Worm (Caenorhabditis elegans): ENCODE measurements around the gene F23H12.10.
A peak's percentile ranks its signal among the peaks of the same experiment; 100 is the strongest.

Gene F23H12.10

DNA sequence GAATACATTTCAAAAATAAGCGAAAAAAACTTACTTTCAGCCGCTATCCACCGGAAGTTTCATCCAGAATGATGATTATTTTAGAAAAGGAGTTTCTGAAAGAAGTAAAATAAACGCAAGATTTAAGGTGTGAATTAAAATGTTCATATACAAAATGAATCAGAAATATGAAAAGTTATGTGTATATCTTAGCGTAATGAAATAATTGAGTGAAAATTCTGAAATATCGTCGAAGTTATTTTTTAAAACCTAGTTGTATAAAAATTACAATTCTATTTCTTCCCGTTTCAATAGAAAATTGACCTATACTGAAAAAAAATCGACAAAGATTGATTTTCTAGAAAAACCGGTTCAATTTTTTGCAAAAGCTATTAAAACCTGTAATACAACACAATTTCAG lies 36.2 kb downstream of the F23H12.10 start, which contains the start of gene twk-13:
TSS of gene twk-13 (minus strand) at position 101 of the 400 bp plus-strand sequence.
- TF ChIP-seq bed-2 (GFP tag; IDR thresholded peaks at IDR 0.05), result no peak
- TF ChIP-seq tlf-1 (GFP tag; optimal IDR thresholded peaks at IDR 0.05), result no peak
- TF ChIP-seq snpc-4 (GFP tag; optimal IDR thresholded peaks at IDR 0.05), result no peak
- no peak for TF ChIP-seq snpc-4 (tag; optimal IDR thresholded peaks at IDR 0.05)
- no peak for TF ChIP-seq ceh-27 (GFP tag; optimal IDR thresholded peaks at IDR 0.05)
- TF ChIP-seq die-1 (tag; optimal IDR thresholded peaks at IDR 0.05), result no peak
- TF ChIP-seq dox-1 (GFP tag; IDR thresholded peaks at IDR 0.05), result no peak
- no peak for TF ChIP-seq ZK185.1 (tag; optimal IDR thresholded peaks at IDR 0.05; ENCODE audit: poor library complexity, severe bottlenecking)
- TF ChIP-seq ekl-4 (GFP tag; IDR thresholded peaks at IDR 0.05), result no peak
- TF ChIP-seq lag-1 (GFP tag; IDR thresholded peaks at IDR 0.05), result no peak
- no peak for TF ChIP-seq sdz-38 (tag; optimal IDR thresholded peaks at IDR 0.05)
- no peak for TF ChIP-seq F52B5.7 (tag; optimal IDR thresholded peaks at IDR 0.05)
- TF ChIP-seq somi-1 (GFP tag; optimal IDR thresholded peaks at IDR 0.05), result no peak
- no peak for TF ChIP-seq pha-4 (tag; optimal IDR thresholded peaks at IDR 0.05)
- no peak for TF ChIP-seq mel-28 (tag; optimal IDR thresholded peaks at IDR 0.05; ENCODE audit: borderline replicate concordance)
- TF ChIP-seq xnd-1 (tag; optimal IDR thresholded peaks at IDR 0.05), result no peak
- TF ChIP-seq F49E8.2 (tag; optimal IDR thresholded peaks at IDR 0.05; ENCODE audit: insufficient read depth), result no peak

DNA sequence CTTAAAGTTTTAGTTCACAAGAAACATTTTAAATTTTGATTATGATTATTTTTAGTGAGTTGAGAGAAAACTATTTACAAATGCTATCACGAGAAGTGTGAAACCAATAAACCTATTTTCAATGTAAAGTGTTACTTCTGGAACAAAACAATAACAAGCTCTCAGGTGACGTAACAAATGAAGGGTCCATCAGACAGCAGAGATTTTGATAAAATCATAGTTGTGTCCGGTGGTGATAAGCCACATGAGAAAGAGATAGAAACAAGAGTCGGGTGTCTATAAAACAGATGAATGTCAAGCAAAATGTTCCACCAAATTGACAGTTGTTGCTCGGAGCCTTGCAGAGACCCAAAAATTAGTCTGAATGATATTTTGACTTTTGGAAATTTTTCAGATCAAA lies 39.7 kb downstream of the F23H12.10 start:
- TF ChIP-seq T07F8.4 (tag; optimal IDR thresholded peaks at IDR 0.05) (no peak), madf-6 (GFP tag; IDR thresholded peaks at IDR 0.05) (no peak), B0261.1 (tag; optimal IDR thresholded peaks at IDR 0.05) (no peak), atf-7 (tag; optimal IDR thresholded peaks at IDR 0.05) (no peak), K11D2.4 (GFP tag; IDR thresholded peaks at IDR 0.05) (no peak), cebp-1 (GFP tag; IDR thresholded peaks at IDR 0.05) (no peak), cebp-1 (tag; optimal IDR thresholded peaks at IDR 0.05) (no peak), tlf-1 (GFP tag; optimal IDR thresholded peaks at IDR 0.05) (no peak), egl-44 (GFP tag; IDR thresholded peaks at IDR 0.05) (no peak), pha-4 (tag; optimal IDR thresholded peaks at IDR 0.05) (no peak), rec-8 (tag; optimal IDR thresholded peaks at IDR 0.05) (no peak), somi-1 (GFP tag; optimal IDR thresholded peaks at IDR 0.05) (no peak), dpl-1 (GFP tag; optimal IDR thresholded peaks at IDR 0.05) (no peak), ceh-79 (tag; optimal IDR thresholded peaks at IDR 0.05) (no peak), mes-4 (tag; optimal IDR thresholded peaks at IDR 0.05) (no peak), lin-35 (GFP tag; optimal IDR thresholded peaks at IDR 0.05) (no peak), let-526 (GFP tag; IDR thresholded peaks at IDR 0.05) (no peak)

DNA sequence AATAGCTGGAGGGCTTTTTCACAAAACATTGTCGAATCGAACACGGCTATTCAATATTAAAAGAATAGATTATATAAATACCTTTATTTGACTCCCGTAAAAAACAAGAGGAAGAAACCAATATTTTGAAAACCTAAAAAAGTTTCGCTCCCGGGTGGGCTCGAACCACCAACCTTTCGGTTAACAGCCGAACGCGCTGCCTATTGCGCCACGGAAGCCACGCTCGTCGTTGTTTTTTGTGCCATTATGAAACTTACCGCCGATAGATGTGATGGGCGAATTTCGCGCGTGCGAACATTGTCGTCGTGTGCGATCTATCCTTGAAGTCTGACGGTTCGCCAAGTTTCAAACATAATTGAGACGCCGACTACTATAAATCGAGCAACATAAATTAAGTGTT lies 42.2 kb downstream of the F23H12.10 start:
- no peak for TF ChIP-seq Y95B8A.8 (GFP tag; IDR thresholded peaks at IDR 0.05)
- peak; percentile 41 for TF ChIP-seq snpc-1.3 (tag; optimal IDR thresholded peaks at IDR 0.05; ENCODE audit: insufficient read depth)
- TF ChIP-seq madf-10 (tag; optimal IDR thresholded peaks at IDR 0.05), result peak; percentile 30
- no peak for TF ChIP-seq egl-18 (GFP tag; IDR thresholded peaks at IDR 0.05)
- TF ChIP-seq mel-28 (tag; optimal IDR thresholded peaks at IDR 0.05; ENCODE audit: borderline replicate concordance), result no peak
- no peak for TF ChIP-seq hlh-26 (GFP tag; conservative IDR thresholded peaks at IDR 0.05)
- no peak for TF ChIP-seq ceh-79 (tag; optimal IDR thresholded peaks at IDR 0.05)
- no peak for TF ChIP-seq bed-1 (GFP tag; IDR thresholded peaks at IDR 0.05)
- no peak for TF ChIP-seq madf-6 (GFP tag; IDR thresholded peaks at IDR 0.05)
- no peak for TF ChIP-seq ccch-3 (GFP tag; optimal IDR thresholded peaks at IDR 0.05)
- no peak for TF ChIP-seq Y67H2A.10 (GFP tag; conservative IDR thresholded peaks at IDR 0.05)
- no peak for TF ChIP-seq akir-1 (GFP tag; optimal IDR thresholded peaks at IDR 0.05)
- TF ChIP-seq C17E4.6 (GFP tag; IDR thresholded peaks at IDR 0.05), result no peak
- TF ChIP-seq egrh-3 (GFP tag; IDR thresholded peaks at IDR 0.05), result no peak; the same call in 1 of the 2 replicates
- no peak for TF ChIP-seq F39B2.1 (GFP tag; IDR thresholded peaks at IDR 0.05)
- peak; percentile 64 for TF ChIP-seq hmg-1.2 (GFP tag; IDR thresholded peaks at IDR 0.05)
- no peak for TF ChIP-seq F52B5.7 (tag; optimal IDR thresholded peaks at IDR 0.05)
- peak; percentile 17 for TF ChIP-seq lsl-1 (GFP tag; optimal IDR thresholded peaks at IDR 0.05)
- TF ChIP-seq mxl-1 (tag; optimal IDR thresholded peaks at IDR 0.05), result peak; percentile 18
- TF ChIP-seq ztf-18 (tag; optimal IDR thresholded peaks at IDR 0.05), result peak; percentile 76

All from whole organism, young adult.